Fruit fly (Drosophila melanogaster) whole organism, prepupa: Measurements from ENCODE around the gene dock.
A peak's percentile ranks its signal among the peaks of the same experiment; 100 is the strongest.

ENCODE experiments used
- Blimp-1 ChIP-seq: fragments of 200-800 bp; sonication (Bioruptor generic); optimal IDR thresholded peaks from 3 replicates; lab custom pipeline; 2017; ENCODE audit warnings: missing biosample characterization, missing genetic modification characterization, mild to moderate bottlenecking, moderate library complexity, missing genetic modification reagents
- CG10669 ChIP-seq: fragments of 200-800 bp; sonication (Bioruptor generic); optimal IDR thresholded peaks from 3 replicates; lab custom pipeline; 2018; ENCODE audit warnings: missing biosample characterization, mild to moderate bottlenecking, missing genetic modification characterization, moderate library complexity
- CG11762 ChIP-seq: fragments of 200-800 bp; sonication (Bioruptor generic); optimal IDR thresholded peaks from 3 replicates; lab custom pipeline; 2016; ENCODE audit warnings: missing biosample characterization, missing genetic modification characterization; ENCODE audit not compliant: insufficient read depth
- CG15336 ChIP-seq: fragments of 200-800 bp; sonication (Bioruptor generic); IDR thresholded peaks from 2 replicates; pipeline ENCODE4 v1.3.6; 2022; ENCODE audit warnings: missing biosample characterization, missing genetic modification characterization
- CG1621 ChIP-seq: fragments of 200-800 bp; sonication (Bioruptor generic); optimal IDR thresholded peaks from 3 replicates; lab custom pipeline; 2018; ENCODE audit warnings: missing biosample characterization, mild to moderate bottlenecking, missing genetic modification characterization
- CG16779 ChIP-seq: fragments of 200-800 bp; sonication (Bioruptor generic); optimal IDR thresholded peaks from 3 replicates; lab custom pipeline; 2017; ENCODE audit warnings: missing biosample characterization, mild to moderate bottlenecking, missing genetic modification characterization
- CG32006 ChIP-seq: fragments of 200-800 bp; sonication (Bioruptor generic); optimal IDR thresholded peaks from 3 replicates; lab custom pipeline; 2017; ENCODE audit warnings: missing biosample characterization, mild to moderate bottlenecking, missing genetic modification characterization
- CG3919 ChIP-seq: fragments of 200-800 bp; sonication (Bioruptor generic); optimal IDR thresholded peaks from 3 replicates; lab custom pipeline; 2016; ENCODE audit warnings: missing biosample characterization, missing genetic modification characterization
- CG6163 ChIP-seq: fragments of 200-800 bp; sonication (Bioruptor generic); IDR thresholded peaks from 3 replicates; pipeline ENCODE4 v1.3.6; 2022; ENCODE audit warnings: missing biosample characterization, missing genetic modification characterization
- CG6276 ChIP-seq: fragments of 200-800 bp; sonication (Bioruptor generic); optimal IDR thresholded peaks from 2 replicates; lab custom pipeline; 2017; ENCODE audit warnings: missing biosample characterization, mild to moderate bottlenecking, missing genetic modification characterization
- CG6792 ChIP-seq: fragments of 200-800 bp; sonication (Bioruptor generic); optimal IDR thresholded peaks from 3 replicates; lab custom pipeline; 2016; ENCODE audit warnings: missing biosample characterization, missing genetic modification characterization
- CG6808 ChIP-seq: fragments of 200-800 bp; sonication (Bioruptor generic); optimal IDR thresholded peaks from 3 replicates; lab custom pipeline; 2017; ENCODE audit warnings: missing biosample characterization, missing genetic modification characterization, mild to moderate bottlenecking, moderate library complexity, missing genetic modification reagents
- CG6854 ChIP-seq: fragments of 200-800 bp; sonication (Bioruptor generic); optimal IDR thresholded peaks from 2 replicates; lab custom pipeline; 2017; ENCODE audit warnings: missing biosample characterization, mild to moderate bottlenecking, missing genetic modification characterization
- CG7368 ChIP-seq: fragments of 200-800 bp; sonication (Bioruptor generic); optimal IDR thresholded peaks from 3 replicates; lab custom pipeline; 2016; ENCODE audit warnings: missing biosample characterization, missing genetic modification characterization
- CG8119 ChIP-seq: fragments of 200-800 bp; sonication (Bioruptor generic); IDR thresholded peaks from 3 replicates; pipeline ENCODE4 v1.3.6; 2022; ENCODE audit warnings: missing biosample characterization, missing genetic modification characterization
- CG8319 ChIP-seq: fragments of 200-800 bp; sonication (Bioruptor generic); optimal IDR thresholded peaks from 3 replicates; lab custom pipeline; 2016; ENCODE audit warnings: missing biosample characterization, missing genetic modification characterization
- CG8632 ChIP-seq: fragments of 200-800 bp; sonication (Bioruptor generic); optimal IDR thresholded peaks from 3 replicates; lab custom pipeline; 2016; ENCODE audit warnings: missing biosample characterization, missing genetic modification characterization
- CG9139 ChIP-seq: fragments of 200-800 bp; sonication (Bioruptor generic); optimal IDR thresholded peaks from 3 replicates; lab custom pipeline; 2017; ENCODE audit warnings: missing biosample characterization, mild to moderate bottlenecking, missing genetic modification characterization
- Eip75B ChIP-seq: fragments of 200-800 bp; sonication (Bioruptor generic); optimal IDR thresholded peaks from 3 replicates; lab custom pipeline; 2016; ENCODE audit warnings: missing biosample characterization, missing genetic modification characterization
- Eip78C ChIP-seq: fragments of 200-800 bp; sonication (Bioruptor generic); peaks from one replicate; lab custom pipeline; 2016; ENCODE audit warnings: missing biosample characterization, missing genetic modification characterization
- Eip93F ChIP-seq: fragments of 200-800 bp; sonication (Bioruptor generic); optimal IDR thresholded peaks from 2 replicates; lab custom pipeline; 2016; ENCODE audit warnings: missing biosample characterization, mild to moderate bottlenecking, missing genetic modification characterization
- Ets21C ChIP-seq: fragments of 200-800 bp; sonication (Bioruptor generic); optimal IDR thresholded peaks from 3 replicates; lab custom pipeline; 2016; ENCODE audit warnings: missing biosample characterization, missing genetic modification characterization
- Hr38 ChIP-seq: sonication (Bioruptor generic); optimal IDR thresholded peaks from 2 replicates; lab custom pipeline; 2016; ENCODE audit warnings: missing biosample characterization, missing genetic modification characterization
- Hr39 ChIP-seq: fragments of 200-800 bp; sonication (Bioruptor generic); optimal IDR thresholded peaks from 2 replicates; lab custom pipeline; 2016; ENCODE audit warnings: missing biosample characterization, missing genetic modification characterization
- Hr4 ChIP-seq: fragments of 200-800 bp; sonication (Bioruptor generic); optimal IDR thresholded peaks from 3 replicates; lab custom pipeline; 2016; ENCODE audit warnings: missing biosample characterization, missing genetic modification characterization
- Lpt ChIP-seq: fragments of 200-800 bp; sonication (Bioruptor generic); optimal IDR thresholded peaks from 3 replicates; lab custom pipeline; 2016; ENCODE audit warnings: missing biosample characterization, missing genetic modification characterization
- Met ChIP-seq: fragments of 200-800 bp; sonication (Bioruptor generic); optimal IDR thresholded peaks from 3 replicates; lab custom pipeline; 2016; ENCODE audit warnings: missing biosample characterization, missing genetic modification characterization
- Smox ChIP-seq: fragments of 200-800 bp; sonication (Bioruptor generic); optimal IDR thresholded peaks from 3 replicates; lab custom pipeline; 2016; ENCODE audit warnings: missing biosample characterization, missing genetic modification characterization
- Sox102F ChIP-seq: fragments of 200-800 bp; sonication (Bioruptor generic); optimal IDR thresholded peaks from 2 replicates; lab custom pipeline; 2016; ENCODE audit warnings: missing biosample characterization, mild to moderate bottlenecking, missing genetic modification characterization
- Sox15 ChIP-seq: fragments of 200-800 bp; sonication (Bioruptor generic); optimal IDR thresholded peaks from 3 replicates; lab custom pipeline; 2016; ENCODE audit warnings: missing biosample characterization, missing genetic modification characterization
- achi ChIP-seq: fragments of 200-800 bp; sonication (Bioruptor generic); optimal IDR thresholded peaks from 3 replicates; lab custom pipeline; 2016; ENCODE audit warnings: missing biosample characterization, missing genetic modification characterization
- dac ChIP-seq: fragments of 200-800 bp; sonication (Bioruptor generic); optimal IDR thresholded peaks from 2 replicates; lab custom pipeline; 2017; ENCODE audit warnings: missing biosample characterization, mild to moderate bottlenecking, missing genetic modification characterization
- dsx ChIP-seq: fragments of 200-800 bp; optimal IDR thresholded peaks from 3 replicates; lab custom pipeline; 2019; ENCODE audit warnings: missing biosample characterization, mild to moderate bottlenecking, missing genetic modification characterization, moderate library complexity; ENCODE audit not compliant: poor library complexity, severe bottlenecking
- eg ChIP-seq: fragments of 200-800 bp; sonication (Bioruptor generic); IDR thresholded peaks from 3 replicates; pipeline ENCODE4 v1.3.6; 2022; ENCODE audit warnings: missing biosample characterization, missing genetic modification characterization
- fd85E ChIP-seq: fragments of 200-800 bp; sonication (Bioruptor generic); optimal IDR thresholded peaks from 3 replicates; lab custom pipeline; 2016; ENCODE audit warnings: missing biosample characterization, missing genetic modification characterization
- fkh ChIP-seq: fragments of 200-800 bp; sonication (Bioruptor generic); optimal IDR thresholded peaks from 3 replicates; lab custom pipeline; 2017; ENCODE audit warnings: missing biosample characterization, mild to moderate bottlenecking, missing genetic modification characterization, moderate library complexity
- lz ChIP-seq: fragments of 200-800 bp; sonication (Bioruptor generic); optimal IDR thresholded peaks from 3 replicates; lab custom pipeline; 2016; ENCODE audit warnings: missing biosample characterization, missing genetic modification characterization
- net ChIP-seq: fragments of 200-800 bp; sonication (Bioruptor generic); optimal IDR thresholded peaks from 3 replicates; lab custom pipeline; 2016; ENCODE audit warnings: missing biosample characterization, missing genetic modification characterization
- salr ChIP-seq, 2 experiments: fragments of 200-800 bp; sonication (Bioruptor generic); optimal IDR thresholded peaks; 3 replicates each; lab custom pipeline; 2016 to 2018; ENCODE audit warnings: missing biosample characterization in 2 of 2, missing genetic modification characterization in 2 of 2, mild to moderate bottlenecking in 1 of 2
- spab ChIP-seq: fragments of 200-800 bp; sonication (Bioruptor generic); optimal IDR thresholded peaks from 2 replicates; lab custom pipeline; 2017; ENCODE audit warnings: missing biosample characterization, mild to moderate bottlenecking, missing genetic modification characterization, missing genetic modification reagents
- svp ChIP-seq: fragments of 200-800 bp; sonication (Bioruptor generic); peaks from one replicate; lab custom pipeline; 2016; ENCODE audit warnings: missing biosample characterization, missing genetic modification characterization
- topi ChIP-seq: fragments of 200-800 bp; sonication (Bioruptor generic); optimal IDR thresholded peaks from 3 replicates; lab custom pipeline; 2016; ENCODE audit warnings: missing biosample characterization, missing genetic modification characterization
- vri ChIP-seq: fragments of 200-800 bp; sonication (Bioruptor generic); optimal IDR thresholded peaks from 3 replicates; lab custom pipeline; 2016; ENCODE audit warnings: missing biosample characterization, mild to moderate bottlenecking, missing genetic modification characterization

dock gene

dm6 chr2L:811405-811804, 14.4 kb upstream of the dock start, which contains the start of gene Dbp21E2:
TSS of gene Dbp21E2 (plus strand) at chr2L:811584.
- TF ChIP-seq lz, result no peak
- TF ChIP-seq dsx, result no peak
- no peak for TF ChIP-seq vri (GFP tag; lab: Kevin White, UChicago)
- TF ChIP-seq eg (GFP tag; lab: Robert Waterston, UW), result no peak
- no peak for TF ChIP-seq CG8632
- TF ChIP-seq Hr38 (GFP tag; lab: Kevin White, UChicago), result no peak
- TF ChIP-seq svp (GFP tag; lab: Kevin White, UChicago), result no peak
- no peak for TF ChIP-seq dac (GFP tag; lab: Kevin White, UChicago)
- TF ChIP-seq Hr4 (GFP tag; lab: Kevin White, UChicago), result no peak
- no peak for TF ChIP-seq CG3919 (GFP tag; lab: Kevin White, UChicago)
- TF ChIP-seq Met, result no peak
- no peak for TF ChIP-seq achi (GFP tag; lab: Kevin White, UChicago)
- no peak for TF ChIP-seq fd85E
- TF ChIP-seq topi (GFP tag; lab: Kevin White, UChicago), result no peak
- TF ChIP-seq net, result no peak
- no peak for TF ChIP-seq CG6854 (GFP tag; lab: Kevin White, UChicago)
- TF ChIP-seq Hr39 (GFP tag; lab: Kevin White, UChicago), result no peak

dm6 chr2L:815785-816389, 9.9 kb upstream of the dock start, which contains the start of the genes Saf6 and Pex12:
TSS of gene Saf6 (minus strand) at chr2L:815950.
TSS of gene Pex12 (plus strand) at chr2L:815993.
- TF ChIP-seq CG6808 (GFP tag; lab: Kevin White, UChicago) (peak; percentile 12), salr (GFP tag; optimal IDR thresholded peaks at IDR 0.05; lab: Kevin White, UChicago) (no peak), Sox15 (GFP tag; lab: Kevin White, UChicago) (no peak), CG1621 (no peak), fkh (peak; percentile 95), CG9139 (peak; percentile 9)

- TF ChIP-seq dsx (no peak), CG11762 (GFP tag; lab: Kevin White, UChicago) (no peak), Eip75B (no peak), CG6808 (GFP tag; lab: Kevin White, UChicago) (no peak), Eip93F (no peak), CG16779 (tag; lab: Kevin White, UChicago) (no peak)
Observed at dm6 chr2L:817850-818249, 7.9 kb upstream of the dock start, which contains the start of gene CG15880. TSS of gene CG15880 (minus strand) at chr2L:817950.

- TF ChIP-seq Eip78C (GFP tag; lab: Kevin White, UChicago) (peak; percentile 90), CG6792 (GFP tag; lab: Kevin White, UChicago) (peak; percentile 50), eg (GFP tag; lab: Robert Waterston, UW) (peak; percentile 71), Lpt (GFP tag; lab: Kevin White, UChicago) (peak; percentile 13), CG8632 (peak; percentile 41), Sox15 (GFP tag; lab: Kevin White, UChicago) (peak; percentile 57), dac (GFP tag; lab: Kevin White, UChicago) (no peak), CG15336 (GFP tag; lab: Robert Waterston, UW) (peak; percentile 43; the same call in 1 of the 2 replicates), Smox (no peak), net (no peak), fkh (peak; percentile 84), CG8119 (GFP tag; lab: Robert Waterston, UW) (peak; percentile 46; the same call in 2 of the 3 replicates), CG7368 (GFP tag; lab: Kevin White, UChicago) (peak; percentile 46), CG6276 (GFP tag; lab: Kevin White, UChicago) (no peak), CG9139 (no peak), CG10669 (GFP tag; lab: Kevin White, UChicago) (peak; percentile 57), Ets21C (peak; percentile 70), svp (GFP tag; lab: Kevin White, UChicago) (peak; percentile 86), CG6163 (GFP tag; lab: Robert Waterston, UW) (peak; percentile 69), CG32006 (GFP tag; lab: Kevin White, UChicago) (no peak), Blimp-1 (peak; percentile 3), CG8319 (GFP tag; lab: Kevin White, UChicago) (no peak), Sox102F (GFP tag; lab: Kevin White, UChicago) (no peak), CG6808 (GFP tag; lab: Kevin White, UChicago) (peak; percentile 2), CG6854 (GFP tag; lab: Kevin White, UChicago) (peak; percentile 1), CG1621 (no peak), lz (peak; percentile 76), achi (GFP tag; lab: Kevin White, UChicago) (no peak), spab (GFP tag; lab: Kevin White, UChicago) (peak; percentile 12)
Observed at dm6 chr2L:819315-820032, 6.3 kb upstream of the dock start, which contains the start of the genes PGAP2 and Clp. TSS of gene PGAP2 (minus strand) at chr2L:819508. TSS of gene Clp (plus strand) at chr2L:819964.
